Worm (Caenorhabditis elegans): Measurements from ENCODE around the gene F26A1.1.

The F26A1.1 gene

ce11 chrIII:4850139-4850538 lies at the start of gene F26A1.1:
Gene F26A1.1 (plus strand): TSS chrIII:4850507.
- peak; percentile 14 for TF ChIP-seq skn-1 (tag; optimal IDR thresholded peaks at IDR 0.05)
- TF ChIP-seq C16A3.4 (tag; optimal IDR thresholded peaks at IDR 0.05) = peak; percentile 23
- TF ChIP-seq nhr-76 (tag; optimal IDR thresholded peaks at IDR 0.05) = no peak
- peak; percentile 7 for TF ChIP-seq nhr-90 (tag; optimal IDR thresholded peaks at IDR 0.05; ENCODE audit: poor library complexity)
- TF ChIP-seq rnt-1 (tag; optimal IDR thresholded peaks at IDR 0.05) = peak; percentile 4
- TF ChIP-seq lsy-2 (tag; optimal IDR thresholded peaks at IDR 0.05) = peak; percentile 50 to 67
- TF ChIP-seq sup-37 (GFP tag; optimal IDR thresholded peaks at IDR 0.05) = no peak
- TF ChIP-seq ceh-82 (tag; optimal IDR thresholded peaks at IDR 0.05) = peak in 1 of 3 experiments; percentile 6
- TF ChIP-seq F16B12.6 (tag; optimal IDR thresholded peaks at IDR 0.05) = peak; percentile 82
- peak; percentile 41 for TF ChIP-seq snu-23 (GFP tag; optimal IDR thresholded peaks at IDR 0.05)
- peak; percentile 57 to 68 for TF ChIP-seq lin-35 (GFP tag; optimal IDR thresholded peaks at IDR 0.05)
- no peak for TF ChIP-seq ceh-8 (GFP tag; optimal IDR thresholded peaks at IDR 0.05)
- TF ChIP-seq nhr-71 (tag; optimal IDR thresholded peaks at IDR 0.05) = peak; percentile 22
- TF ChIP-seq dpl-1 (GFP tag; optimal IDR thresholded peaks at IDR 0.05) = peak; percentile 56 to 76 (median 70)
- TF ChIP-seq lir-3 (tag; optimal IDR thresholded peaks at IDR 0.05; ENCODE audit: poor library complexity) = no peak
- no peak for TF ChIP-seq ces-1 (GFP tag; optimal IDR thresholded peaks at IDR 0.05)
- TF ChIP-seq hpl-2 (GFP tag; optimal IDR thresholded peaks at IDR 0.05) = no peak
- peak; percentile 20 to 65 for TF ChIP-seq efl-1 (optimal IDR thresholded peaks at IDR 0.05)
- TF ChIP-seq efl-1 (GFP tag; optimal IDR thresholded peaks at IDR 0.05 in 1 of 2) = peak; percentile 76 to 96
- no peak for TF ChIP-seq snpc-4 (tag; optimal IDR thresholded peaks at IDR 0.05)

- TF ChIP-seq ama-1 (optimal IDR thresholded peaks at IDR 0.05) (no peak), mdl-1 (tag; optimal IDR thresholded peaks at IDR 0.05) (no peak), lin-13 (GFP tag; optimal IDR thresholded peaks at IDR 0.05) (no peak), sup-37 (GFP tag; optimal IDR thresholded peaks at IDR 0.05) (no peak), tlp-1 (tag; optimal IDR thresholded peaks at IDR 0.05) (no peak), pax-3 (tag; optimal IDR thresholded peaks at IDR 0.05) (no peak)
Measured at ce11 chrIII:4802707-4803106, 47.6 kb upstream of the F26A1.1 start, which contains the start of gene metl-5. Gene metl-5 (plus strand): TSS chrIII:4803007.

- TF ChIP-seq swsn-7 (tag; optimal IDR thresholded peaks at IDR 0.05) (no peak), ceh-63 (GFP tag; optimal IDR thresholded peaks at IDR 0.05) (no peak), lin-35 (GFP tag; optimal IDR thresholded peaks at IDR 0.05) (no peak), efl-3 (GFP tag; optimal IDR thresholded peaks at IDR 0.05) (no peak), egl-27 (tag; optimal IDR thresholded peaks at IDR 0.05) (no peak), pag-3 (tag; optimal IDR thresholded peaks at IDR 0.05; ENCODE audit: borderline replicate concordance, insufficient read depth) (no peak), hlh-17 (GFP tag; optimal IDR thresholded peaks at IDR 0.05; ENCODE audit: borderline replicate concordance) (no peak), nhr-28 (tag; optimal IDR thresholded peaks at IDR 0.05) (no peak), rnt-1 (tag; optimal IDR thresholded peaks at IDR 0.05) (no peak), pax-3 (tag; optimal IDR thresholded peaks at IDR 0.05) (no peak), lsy-2 (tag; optimal IDR thresholded peaks at IDR 0.05) (no peak), nhr-237 (tag; optimal IDR thresholded peaks at IDR 0.05) (no peak), unc-86 (tag; optimal IDR thresholded peaks at IDR 0.05) (no peak)
Measured at ce11 chrIII:4806345-4806744, 44.0 kb upstream of the F26A1.1 start.

ce11 chrIII:4808089-4808488 lies 42.2 kb upstream of the F26A1.1 start:
- TF ChIP-seq lsy-2 (tag; optimal IDR thresholded peaks at IDR 0.05) (peak in 1 of 2 experiments; percentile 51), nhr-71 (tag; optimal IDR thresholded peaks at IDR 0.05) (no peak), mef-2 (tag; optimal IDR thresholded peaks at IDR 0.05) (no peak)
